Worm (Caenorhabditis elegans): ENCODE data around the gene morc-1.

ce11 chrIII:5230415-5230814 lies 23.7 kb upstream of the morc-1 start, which contains the start of gene prmt-5:
- TF ChIP-seq nhr-77 (tag; optimal IDR thresholded peaks at IDR 0.05) (peak; percentile 22), pha-4 (tag; optimal IDR thresholded peaks at IDR 0.05) (peak; percentile 13), ceh-28 (tag; optimal IDR thresholded peaks at IDR 0.05) (no peak), nhr-28 (tag; optimal IDR thresholded peaks at IDR 0.05) (no peak), unc-39 (tag; optimal IDR thresholded peaks at IDR 0.05) (no peak), skn-1 (tag; optimal IDR thresholded peaks at IDR 0.05) (no peak), lsy-12 (tag; optimal IDR thresholded peaks at IDR 0.05) (peak; percentile 81), ceh-9 (tag; optimal IDR thresholded peaks at IDR 0.05) (no peak), nhr-11 (tag; optimal IDR thresholded peaks at IDR 0.05) (peak; percentile 17)
